Worm (Caenorhabditis elegans) whole organism, midembryonic: ENCODE results near the gene akt-2.

ENCODE experiments used
- T22C8.4 ChIP-seq: fragments of 200-800 bp; sonication (Bioruptor generic); IDR thresholded peaks from 2 replicates; pipeline ENCODE4 v1.3.6; 2022; ENCODE audit warnings: missing genetic modification characterization, missing compliant biosample characterization
- cog-1 ChIP-seq: sonication (generic microtip); optimal IDR thresholded peaks from 2 replicates; lab custom pipeline; 2016; ENCODE audit warnings: missing genetic modification characterization, missing compliant biosample characterization
- flt-1 ChIP-seq: fragments of 200-800 bp; sonication (Bioruptor generic); IDR thresholded peaks from 2 replicates; pipeline ENCODE4 v1.3.6; 2022; ENCODE audit warnings: missing genetic modification characterization, missing compliant biosample characterization
- klf-2 ChIP-seq: fragments of 200-800 bp; sonication (Bioruptor generic); conservative IDR thresholded peaks from 2 replicates; pipeline ENCODE4 v1.3.6; 2022; ENCODE audit warnings: missing genetic modification reagents, missing genetic modification characterization, missing compliant biosample characterization
- med-1 ChIP-seq: sonication (generic microtip); optimal IDR thresholded peaks from 2 replicates; lab custom pipeline; 2017; ENCODE audit warnings: missing genetic modification characterization, mild to moderate bottlenecking, missing compliant biosample characterization, antibody characterized with exemption, missing genetic modification reagents; ENCODE audit not compliant: insufficient read depth
- ref-1 ChIP-seq: fragments of 200-800 bp; sonication (Bioruptor generic); conservative IDR thresholded peaks from 2 replicates; pipeline ENCODE4 v1.3.6; 2022; ENCODE audit warnings: missing genetic modification reagents, missing genetic modification characterization, missing compliant biosample characterization
- tab-1 ChIP-seq: fragments of 200-800 bp; sonication (Bioruptor generic); IDR thresholded peaks from 2 replicates; pipeline ENCODE4 v1.3.6; 2022; ENCODE audit warnings: missing genetic modification characterization, missing compliant biosample characterization
- ztf-23 ChIP-seq: fragments of 200-800 bp; sonication (Bioruptor generic); IDR thresholded peaks from 2 replicates; pipeline ENCODE4 v1.3.6; 2022; ENCODE audit warnings: missing genetic modification reagents, missing genetic modification characterization, missing compliant biosample characterization
- ztf-29 ChIP-seq: fragments of 200-800 bp; sonication (Bioruptor generic); IDR thresholded peaks from 2 replicates; pipeline ENCODE4 v1.3.6; 2022; ENCODE audit warnings: missing genetic modification reagents, missing genetic modification characterization, missing compliant biosample characterization

akt-2 gene

ce11 chrX:14178688-14179087, 31.2 kb downstream of the akt-2 start, which contains the start of gene C37E2.10:
TSS of gene C37E2.10 (plus strand) at chrX:14178988.
- no peak for TF ChIP-seq med-1 (GFP tag; lab: Kevin White, UChicago)

- TF ChIP-seq tab-1 (GFP tag; lab: Robert Waterston, UW) (no peak), ztf-23 (GFP tag; lab: Robert Waterston, UW) (no peak), med-1 (GFP tag; lab: Kevin White, UChicago) (no peak), flt-1 (GFP tag; lab: Robert Waterston, UW) (no peak), ref-1 (GFP tag; lab: Robert Waterston, UW) (no peak), ztf-29 (GFP tag; lab: Robert Waterston, UW) (no peak), klf-2 (GFP tag; lab: Robert Waterston, UW) (no peak), T22C8.4 (GFP tag; lab: Robert Waterston, UW) (no peak), cog-1 (tag; lab: Kevin White, UChicago) (no peak)
These were observed 32.0 kb downstream of the akt-2 start for ce11 chrX:14179488-14179887.

DNA sequence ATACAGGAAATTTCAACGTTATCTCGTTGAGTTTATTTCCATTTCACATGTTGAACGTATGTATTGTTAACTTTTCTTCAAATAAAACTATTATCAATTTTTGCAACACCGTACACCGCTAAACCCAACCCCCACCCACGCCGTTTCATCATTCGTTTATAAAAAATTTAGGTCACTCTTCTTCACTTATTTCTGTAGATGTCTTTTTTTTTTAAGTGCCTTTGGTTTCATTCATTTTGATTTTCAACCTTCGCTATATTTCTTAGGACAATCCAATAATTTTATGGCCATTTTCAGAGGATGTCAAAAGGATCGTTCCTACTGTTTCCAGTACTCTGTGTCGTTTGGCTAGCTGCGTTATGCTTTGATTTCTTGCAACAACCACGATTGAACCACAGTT, 32.7 kb downstream of the akt-2 start, which contains the start of gene C37E2.3:
Gene C37E2.3 (plus strand): TSS at position 301 of the 400 bp plus-strand sequence.
- TF ChIP-seq med-1 (GFP tag; lab: Kevin White, UChicago) = no peak
- TF ChIP-seq ref-1 (GFP tag; lab: Robert Waterston, UW) = no peak
- no peak for TF ChIP-seq ztf-23 (GFP tag; lab: Robert Waterston, UW)
- TF ChIP-seq ztf-29 (GFP tag; lab: Robert Waterston, UW) = no peak
- TF ChIP-seq T22C8.4 (GFP tag; lab: Robert Waterston, UW) = no peak

- TF ChIP-seq klf-2 (GFP tag; lab: Robert Waterston, UW) (no peak), med-1 (GFP tag; lab: Kevin White, UChicago) (no peak), flt-1 (GFP tag; lab: Robert Waterston, UW) (no peak), tab-1 (GFP tag; lab: Robert Waterston, UW) (no peak), ztf-29 (GFP tag; lab: Robert Waterston, UW) (no peak), cog-1 (tag; lab: Kevin White, UChicago) (no peak), T22C8.4 (GFP tag; lab: Robert Waterston, UW) (no peak), ztf-23 (GFP tag; lab: Robert Waterston, UW) (no peak)
These were observed 35.0 kb downstream of the akt-2 start for ce11 chrX:14182514-14182913.

ce11 chrX:14185631-14186030, 38.1 kb downstream of the akt-2 start:
- no peak for TF ChIP-seq klf-2 (GFP tag; lab: Robert Waterston, UW)
- TF ChIP-seq ztf-29 (GFP tag; lab: Robert Waterston, UW) = no peak
- no peak for TF ChIP-seq ref-1 (GFP tag; lab: Robert Waterston, UW)
- no peak for TF ChIP-seq flt-1 (GFP tag; lab: Robert Waterston, UW)

DNA sequence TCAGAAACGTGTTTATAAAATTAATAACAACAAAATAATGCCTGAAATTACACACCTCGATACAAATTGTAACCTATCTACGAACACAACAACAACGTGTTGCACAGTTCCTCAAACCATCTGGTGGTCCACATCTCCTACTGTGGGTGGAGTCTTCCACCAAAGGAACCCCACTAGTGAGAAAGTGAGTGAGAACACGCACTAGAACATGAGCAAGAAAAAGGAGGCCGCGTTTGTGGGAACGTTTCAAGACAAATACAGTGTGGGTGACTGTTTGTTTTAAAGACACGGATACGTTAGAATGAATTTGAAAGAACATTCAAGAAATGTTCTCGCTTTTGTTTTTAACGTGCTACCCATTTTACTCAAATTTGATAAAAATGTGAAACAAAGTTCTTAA, 39.0 kb downstream of the akt-2 start, which contains the start of gene ceh-36:
Gene ceh-36 (minus strand): TSS at position 101 of the 400 bp plus-strand sequence.
- TF ChIP-seq cog-1 (tag; lab: Kevin White, UChicago) (no peak), ref-1 (GFP tag; lab: Robert Waterston, UW) (no peak), T22C8.4 (GFP tag; lab: Robert Waterston, UW) (no peak), med-1 (GFP tag; lab: Kevin White, UChicago) (no peak), ztf-29 (GFP tag; lab: Robert Waterston, UW) (no peak), ztf-23 (GFP tag; lab: Robert Waterston, UW) (no peak), tab-1 (GFP tag; lab: Robert Waterston, UW) (no peak), flt-1 (GFP tag; lab: Robert Waterston, UW) (no peak), klf-2 (GFP tag; lab: Robert Waterston, UW) (no peak)

DNA sequence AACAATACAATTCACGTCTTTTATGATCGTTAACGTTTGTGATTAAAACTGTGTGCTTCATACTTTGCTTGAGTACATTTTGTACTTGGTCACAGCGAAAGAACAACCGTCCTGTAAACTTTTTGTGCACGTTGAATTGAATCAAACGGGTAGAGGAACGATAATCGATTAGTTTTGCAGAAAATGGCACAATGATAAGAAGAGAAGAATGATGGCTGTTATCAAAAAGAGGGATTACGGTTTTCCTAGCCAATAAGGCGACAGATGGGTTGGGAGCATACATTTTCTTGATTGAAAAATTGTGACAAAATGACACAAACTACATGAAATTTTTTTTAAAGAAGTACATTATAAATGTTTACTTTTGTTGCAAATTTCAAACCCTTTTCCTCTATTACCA, 46.8 kb downstream of the akt-2 start:
- TF ChIP-seq klf-2 (GFP tag; lab: Robert Waterston, UW) = no peak
- TF ChIP-seq T22C8.4 (GFP tag; lab: Robert Waterston, UW) = no peak
- TF ChIP-seq ztf-23 (GFP tag; lab: Robert Waterston, UW) = no peak
- TF ChIP-seq ref-1 (GFP tag; lab: Robert Waterston, UW) = no peak
- TF ChIP-seq ztf-29 (GFP tag; lab: Robert Waterston, UW) = no peak
- TF ChIP-seq flt-1 (GFP tag; lab: Robert Waterston, UW) = no peak
- no peak for TF ChIP-seq med-1 (GFP tag; lab: Kevin White, UChicago)
- no peak for TF ChIP-seq cog-1 (tag; lab: Kevin White, UChicago)
- no peak for TF ChIP-seq tab-1 (GFP tag; lab: Robert Waterston, UW)
